Worm (Caenorhabditis elegans): ENCODE results near the gene mlc-2.

- TF ChIP-seq dao-5 (tag; optimal IDR thresholded peaks at IDR 0.05) = no peak
- no peak for TF ChIP-seq him-1 (tag; optimal IDR thresholded peaks at IDR 0.05)
- no peak for TF ChIP-seq W03F9.2 (tag; optimal IDR thresholded peaks at IDR 0.05)
These were observed 2.5 kb upstream of the mlc-2 start, which contains the start of gene mlc-1 for ce11 chrX:17458887-17459286.
